Fruit fly (Drosophila melanogaster): ENCODE measurements around the gene KaiR1D.

The KaiR1D gene

dm6 chr3R:20866204-20866603 lies at the start of gene KaiR1D:
KaiR1D (minus strand) TSS chr3R:20866231.
- TF ChIP-seq maf-S (GFP tag; optimal IDR thresholded peaks at IDR 0.05), result no peak
- TF ChIP-seq scrt (GFP tag; optimal IDR thresholded peaks at IDR 0.05), result peak; percentile 87
- TF ChIP-seq ro (GFP tag; IDR thresholded peaks at IDR 0.05), result no peak
- TF ChIP-seq NFAT (GFP tag; IDR thresholded peaks at IDR 0.05), result 0 out of 2 replicates have a peak, but pooled peaks have one; percentile 14
- TF ChIP-seq ewg (GFP tag; optimal IDR thresholded peaks at IDR 0.05), result peak; percentile 100
- TF ChIP-seq CG7357 (GFP tag; IDR thresholded peaks at IDR 0.05), result no peak
- 0 out of 3 replicates have a peak, but pooled peaks have one; percentile 18 for TF ChIP-seq H15 (GFP tag; IDR thresholded peaks at IDR 0.05)
- peak; percentile 88 for TF ChIP-seq CG15514 (GFP tag; optimal IDR thresholded peaks at IDR 0.05)
- TF ChIP-seq vvl (GFP tag; IDR thresholded peaks at IDR 0.05), result no peak
- TF ChIP-seq CG14014 (GFP tag; IDR thresholded peaks at IDR 0.05), result no peak
- no peak for TF ChIP-seq CG15073 (GFP tag; optimal IDR thresholded peaks at IDR 0.05)
- peak; percentile 43 for TF ChIP-seq pzg (GFP tag; optimal IDR thresholded peaks at IDR 0.05)
- TF ChIP-seq Ets97D (GFP tag; optimal IDR thresholded peaks at IDR 0.05), result no peak
- no peak for TF ChIP-seq usp (GFP tag; optimal IDR thresholded peaks at IDR 0.05)
- TF ChIP-seq seq (GFP tag; IDR thresholded peaks at IDR 0.05), result peak; percentile 42; the same call in 1 of the 2 replicates
- peak; percentile 70 for TF ChIP-seq CG31365 (tag; optimal IDR thresholded peaks at IDR 0.05)
- TF ChIP-seq Ada2b (GFP tag; IDR thresholded peaks at IDR 0.05), result no peak

- TF ChIP-seq Hr3 (GFP tag; optimal IDR thresholded peaks at IDR 0.05), result no peak
- TF ChIP-seq B-H2 (GFP tag; optimal IDR thresholded peaks at IDR 0.05), result peak; percentile 28
- peak; percentile 6 for TF ChIP-seq exex (tag; optimal IDR thresholded peaks at IDR 0.05)
- TF ChIP-seq CG14667 (GFP tag; IDR thresholded peaks at IDR 0.05), result no peak
- peak; percentile 18 for TF ChIP-seq CG2120 (GFP tag; optimal IDR thresholded peaks at IDR 0.05)
- TF ChIP-seq ara (GFP tag; IDR thresholded peaks at IDR 0.05), result no peak
- TF ChIP-seq CG6813 (GFP tag; optimal IDR thresholded peaks at IDR 0.05), result no peak
- peak; percentile 80; the same call in 2 of the 4 replicates for TF ChIP-seq chinmo (GFP tag; IDR thresholded peaks at IDR 0.05; ENCODE audit: partially characterized antibody)
- TF ChIP-seq Med (GFP tag), result peak; percentile 52
- peak; percentile 49 for TF ChIP-seq sug (tag; optimal IDR thresholded peaks at IDR 0.05)
- TF ChIP-seq CG12219 (GFP tag; optimal IDR thresholded peaks at IDR 0.05), result no peak
- no peak for TF ChIP-seq Ssrp (tag; optimal IDR thresholded peaks at IDR 0.05)
- TF ChIP-seq esg (GFP tag; conservative IDR thresholded peaks at IDR 0.05), result no peak
- 0 out of 2 replicates have a peak, but pooled peaks have one; percentile 26 for TF ChIP-seq vvl (GFP tag; IDR thresholded peaks at IDR 0.05)
- TF ChIP-seq CG15073 (GFP tag; optimal IDR thresholded peaks at IDR 0.05), result no peak
- peak; percentile 12 for TF ChIP-seq gro (GFP tag; optimal IDR thresholded peaks at IDR 0.05)
- no peak for TF ChIP-seq CG10267 (tag; optimal IDR thresholded peaks at IDR 0.05)
- no peak for TF ChIP-seq croc (GFP tag; conservative IDR thresholded peaks at IDR 0.05)
- TF ChIP-seq sd (tag; optimal IDR thresholded peaks at IDR 0.05), result peak; percentile 69
- TF ChIP-seq CG4404 (GFP tag; IDR thresholded peaks at IDR 0.05), result no peak
- TF ChIP-seq abd-A (tag; optimal IDR thresholded peaks at IDR 0.05), result peak; percentile 31
- TF ChIP-seq HHEX (GFP tag; optimal IDR thresholded peaks at IDR 0.05), result peak; percentile 0
- TF ChIP-seq CG13296 (GFP tag; optimal IDR thresholded peaks at IDR 0.05), result peak; percentile 10
- no peak for TF ChIP-seq z (GFP tag; IDR thresholded peaks at IDR 0.05)
- TF ChIP-seq CG15269 (tag; optimal IDR thresholded peaks at IDR 0.05), result peak; percentile 20
- TF ChIP-seq ac (GFP tag; optimal IDR thresholded peaks at IDR 0.05), result no peak
- no peak for TF ChIP-seq sim (GFP tag; IDR thresholded peaks at IDR 0.05)
- peak; percentile 40 for TF ChIP-seq lab (GFP tag; optimal IDR thresholded peaks at IDR 0.05)
- TF ChIP-seq CG13894 (tag; optimal IDR thresholded peaks at IDR 0.05), result peak; percentile 26
- TF ChIP-seq C15 (GFP tag; IDR thresholded peaks at IDR 0.05), result no peak
- TF ChIP-seq Dbx (GFP tag; IDR thresholded peaks at IDR 0.05), result 0 out of 3 replicates have a peak, but pooled peaks have one; percentile 39
- TF ChIP-seq sna (GFP tag; IDR thresholded peaks at IDR 0.05; ENCODE audit: partially characterized antibody), result 0 out of 2 replicates have a peak, but pooled peaks have one; percentile 12
- peak; percentile 85 for TF ChIP-seq cwo (GFP tag; optimal IDR thresholded peaks at IDR 0.05)
- TF ChIP-seq pita (GFP tag; optimal IDR thresholded peaks at IDR 0.05), result no peak
Measured at dm6 chr3R:20915828-20916227, 49.8 kb upstream of the KaiR1D start.

Measured in whole organism, embryonic.